Worm (Caenorhabditis elegans): Measurements from ENCODE around the gene col-143.

DNA sequence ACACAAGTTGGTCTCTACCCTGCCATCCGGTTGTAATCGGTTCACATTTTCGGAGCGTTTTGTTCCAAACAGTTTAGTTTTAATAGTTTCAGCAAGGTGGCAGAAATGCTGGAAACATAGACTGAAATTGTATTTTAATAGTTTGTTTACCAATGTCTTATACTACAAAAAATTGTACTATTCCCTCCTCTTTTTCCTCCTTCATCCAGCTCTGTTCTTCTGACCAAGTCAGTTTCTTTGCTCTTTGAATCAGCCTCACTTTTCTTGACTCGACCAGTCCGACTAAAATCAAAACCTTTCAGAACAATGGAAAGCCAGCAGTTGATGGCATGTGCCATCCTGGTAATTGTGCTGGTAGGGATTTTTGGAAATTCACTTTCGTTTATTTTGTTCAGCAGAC is 34.6 kb downstream of the col-143 start, which contains the start of gene frpr-18:
- no peak for TF ChIP-seq nhr-90 (tag; optimal IDR thresholded peaks at IDR 0.05; ENCODE audit: poor library complexity)
- TF ChIP-seq unc-30 (tag; optimal IDR thresholded peaks at IDR 0.05): no peak
- no peak for TF ChIP-seq ama-1 (optimal IDR thresholded peaks at IDR 0.05)
- no peak for TF ChIP-seq snu-23 (GFP tag; optimal IDR thresholded peaks at IDR 0.05)
- no peak for TF ChIP-seq ztf-11 (tag; optimal IDR thresholded peaks at IDR 0.05)
- TF ChIP-seq nhr-237 (tag; optimal IDR thresholded peaks at IDR 0.05): no peak
- no peak for TF ChIP-seq fkh-10 (GFP tag; optimal IDR thresholded peaks at IDR 0.05)
- TF ChIP-seq F16B12.6 (tag; optimal IDR thresholded peaks at IDR 0.05): no peak
- no peak for TF ChIP-seq zag-1 (tag; optimal IDR thresholded peaks at IDR 0.05)
